Fruit fly (Drosophila melanogaster) whole organism, adult: ENCODE measurements around the gene Ada2b.

Experiments
- CG11617 ChIP-seq: fragments of 200-800 bp; sonication (Bioruptor generic); optimal IDR thresholded peaks from 2 replicates; lab custom pipeline; 2017; ENCODE audit warnings: mild to moderate bottlenecking, missing biosample characterization, missing genetic modification reagents, missing genetic modification characterization
- CG12768 ChIP-seq: fragments of 200-800 bp; sonication (Bioruptor generic); optimal IDR thresholded peaks from 2 replicates; lab custom pipeline; 2017; ENCODE audit warnings: missing biosample characterization, missing genetic modification characterization, mild to moderate bottlenecking, moderate library complexity, missing genetic modification reagents
- CG14711 ChIP-seq: fragments of 200-800 bp; sonication (Bioruptor generic); optimal IDR thresholded peaks from 2 replicates; lab custom pipeline; 2018; ENCODE audit warnings: missing biosample characterization, mild to moderate bottlenecking, missing genetic modification characterization, moderate library complexity
- CG1620 ChIP-seq: fragments of 200-800 bp; sonication (Bioruptor generic); optimal IDR thresholded peaks from 2 replicates; lab custom pipeline; 2016; ENCODE audit warnings: missing biosample characterization, missing genetic modification characterization
- CG33017 ChIP-seq: fragments of 200-800 bp; sonication (Bioruptor generic); optimal IDR thresholded peaks from 2 replicates; lab custom pipeline; 2018; ENCODE audit warnings: missing biosample characterization, mild to moderate bottlenecking, missing genetic modification characterization, moderate library complexity
- CG5204 ChIP-seq: fragments of 200-800 bp; sonication (Bioruptor generic); optimal IDR thresholded peaks from 2 replicates; lab custom pipeline; 2016; ENCODE audit warnings: missing biosample characterization, missing genetic modification characterization
- CG7045 ChIP-seq: fragments of 200-800 bp; sonication (Bioruptor generic); optimal IDR thresholded peaks from 2 replicates; lab custom pipeline; 2017; ENCODE audit warnings: missing biosample characterization, mild to moderate bottlenecking, missing genetic modification characterization
- CG7101 ChIP-seq: fragments of 200-800 bp; sonication (Bioruptor generic); optimal IDR thresholded peaks from 2 replicates; lab custom pipeline; 2018; ENCODE audit warnings: missing biosample characterization, mild to moderate bottlenecking, missing genetic modification characterization, moderate library complexity
- Clk ChIP-seq: fragments of 200-800 bp; sonication (Bioruptor generic); optimal IDR thresholded peaks from 2 replicates; lab custom pipeline; 2017; ENCODE audit warnings: missing biosample characterization, missing genetic modification characterization
- Crg-1 ChIP-seq: fragments of 200-800 bp; sonication (Bioruptor generic); optimal IDR thresholded peaks from 2 replicates; lab custom pipeline; 2016; ENCODE audit warnings: missing biosample characterization, missing genetic modification characterization
- Hr96 ChIP-seq: fragments of 200-800 bp; sonication (Bioruptor generic); optimal IDR thresholded peaks from 2 replicates; lab custom pipeline; 2016; ENCODE audit warnings: missing biosample characterization, missing genetic modification characterization
- Mnt ChIP-seq: fragments of 200-800 bp; sonication (Bioruptor generic); optimal IDR thresholded peaks from 2 replicates; lab custom pipeline; 2016; ENCODE audit warnings: missing biosample characterization, mild to moderate bottlenecking, missing genetic modification characterization
- bab1 ChIP-seq: fragments of 200-800 bp; sonication (Bioruptor generic); optimal IDR thresholded peaks from 3 replicates; lab custom pipeline; 2019; ENCODE audit warnings: missing biosample characterization, mild to moderate bottlenecking, missing genetic modification characterization, moderate library complexity
- cic ChIP-seq: fragments of 200-800 bp; sonication (Bioruptor generic); optimal IDR thresholded peaks from 2 replicates; lab custom pipeline; 2017; ENCODE audit warnings: missing biosample characterization, mild to moderate bottlenecking, missing genetic modification characterization, moderate library complexity
- cnc ChIP-seq, 2 experiments: fragments of >200 bp; optimal IDR thresholded peaks; 2 replicates each; lab custom pipeline; 2017
- kay ChIP-seq: fragments of 200-800 bp; sonication (Bioruptor generic); peaks from one replicate; lab custom pipeline; 2016; ENCODE audit warnings: missing biosample characterization, missing genetic modification characterization, borderline replicate concordance
- ovo ChIP-seq: fragments of 200-800 bp; sonication (Bioruptor generic); optimal IDR thresholded peaks from 2 replicates; lab custom pipeline; 2016; ENCODE audit warnings: missing biosample characterization, missing genetic modification characterization
- pad ChIP-seq: fragments of 200-800 bp; sonication (Bioruptor generic); optimal IDR thresholded peaks from 3 replicates; lab custom pipeline; 2017; ENCODE audit warnings: missing biosample characterization, missing genetic modification characterization, mild to moderate bottlenecking, moderate library complexity, missing genetic modification reagents
- tj ChIP-seq: fragments of 200-800 bp; sonication (Bioruptor generic); optimal IDR thresholded peaks from 3 replicates; lab custom pipeline; 2017; ENCODE audit warnings: missing biosample characterization, mild to moderate bottlenecking, missing genetic modification characterization, moderate library complexity
- toe ChIP-seq: fragments of 200-800 bp; sonication (Bioruptor generic); optimal IDR thresholded peaks from 2 replicates; lab custom pipeline; 2016; ENCODE audit warnings: missing biosample characterization, missing genetic modification characterization

The Ada2b gene

DNA sequence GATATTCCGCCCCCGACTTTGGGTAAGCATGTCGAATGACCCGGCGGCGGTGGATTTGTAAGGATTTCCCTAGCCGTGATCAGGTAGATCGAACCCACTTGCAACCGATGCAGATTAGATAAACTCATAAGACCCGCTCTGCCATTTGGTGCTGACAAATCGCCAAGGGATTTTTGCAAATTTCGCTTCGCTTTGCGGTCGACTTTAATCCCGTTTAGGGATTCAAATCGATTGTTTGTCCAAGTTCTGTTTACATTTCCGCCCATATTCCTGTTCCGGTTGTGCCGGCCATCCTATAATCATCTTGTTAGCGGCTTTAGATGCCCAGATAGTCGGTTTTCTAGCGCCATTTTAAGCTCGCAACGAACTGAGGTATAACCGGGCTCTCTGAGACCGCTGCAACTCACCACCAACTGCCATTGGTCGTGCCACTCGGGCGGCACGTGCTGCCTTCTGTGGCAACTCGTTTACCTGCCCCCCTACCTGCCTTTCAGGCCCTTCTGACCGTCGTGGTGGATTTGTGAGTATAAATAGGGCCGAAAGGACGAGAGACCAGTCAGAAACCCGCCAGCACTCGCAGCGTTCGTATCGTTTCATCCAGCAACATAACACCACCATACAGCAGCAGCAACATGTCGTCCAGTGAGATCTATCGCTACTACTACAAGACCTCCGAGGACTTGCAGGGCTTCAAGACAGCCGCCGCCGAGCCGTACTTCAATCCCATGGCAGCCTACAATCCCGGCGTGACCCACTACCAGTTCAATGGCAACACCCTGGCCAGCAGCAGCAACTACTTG lies 37.4 kb upstream of the Ada2b start, which contains the start of gene ato:
Gene ato (plus strand): TSS at position 559 of the 800 bp plus-strand sequence.
- TF ChIP-seq bab1: no peak
- no peak for TF ChIP-seq ovo (GFP tag; lab: Kevin White, UChicago)
- TF ChIP-seq kay (GFP tag; lab: Kevin White, UChicago): no peak
- no peak for TF ChIP-seq CG1620
- no peak for TF ChIP-seq CG12768 (GFP tag; lab: Kevin White, UChicago)
- no peak for TF ChIP-seq CG5204 (GFP tag; lab: Kevin White, UChicago)
- TF ChIP-seq toe (GFP tag; lab: Kevin White, UChicago): no peak
- no peak for TF ChIP-seq Crg-1 (GFP tag; lab: Kevin White, UChicago)
- TF ChIP-seq CG11617 (GFP tag; lab: Kevin White, UChicago): no peak
- TF ChIP-seq cnc (optimal IDR thresholded peaks at IDR 0.05; lab: Kevin White, UChicago): no peak

DNA sequence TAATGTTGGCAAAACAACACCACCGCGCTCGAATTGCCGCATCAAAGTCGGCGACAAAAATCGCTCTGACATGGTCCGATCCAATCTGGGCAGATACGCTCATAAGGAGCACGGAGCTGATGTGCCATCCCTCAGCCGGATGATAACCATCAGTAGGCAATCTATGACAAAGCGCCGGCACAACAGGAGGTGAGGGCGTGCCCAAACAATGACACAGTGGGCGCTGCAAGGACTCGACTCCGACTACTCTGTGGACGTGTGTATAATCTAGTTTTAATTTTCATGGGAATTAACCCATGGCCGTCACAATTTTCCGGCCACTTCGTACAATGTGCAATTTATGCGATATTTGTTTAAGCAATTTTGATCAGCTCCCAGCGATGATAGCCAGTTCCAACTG lies 34.7 kb upstream of the Ada2b start:
- no peak for TF ChIP-seq kay (GFP tag; lab: Kevin White, UChicago)

DNA sequence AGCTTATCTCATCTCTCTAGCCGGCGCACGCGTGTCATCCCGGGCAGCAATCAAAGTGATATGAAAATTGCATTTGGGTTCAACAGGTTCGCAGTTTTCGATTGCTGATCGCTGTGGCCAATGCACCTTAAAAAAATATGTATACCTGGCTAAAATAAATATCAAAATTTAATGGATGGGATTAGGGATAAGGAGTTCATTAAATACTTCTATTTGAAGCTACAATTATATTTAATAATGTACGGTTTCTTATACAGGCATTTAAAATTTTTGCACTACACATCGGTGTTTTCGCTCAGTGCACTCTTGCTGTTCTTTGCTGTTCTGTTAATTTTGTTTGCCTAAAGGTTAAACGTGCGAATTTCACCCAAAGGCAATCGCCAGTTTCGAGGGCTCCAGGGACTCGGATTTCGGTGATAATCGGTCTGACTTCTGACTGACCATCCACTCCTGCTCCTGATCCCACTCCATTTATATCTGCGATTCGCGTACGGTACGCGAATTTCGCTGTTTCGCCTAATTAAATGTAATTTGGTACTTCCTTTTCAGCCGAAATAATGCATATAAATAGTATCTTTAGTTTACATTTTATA lies 32.4 kb upstream of the Ada2b start:
- TF ChIP-seq CG1620: no peak
- TF ChIP-seq Clk (GFP tag; lab: Kevin White, UChicago): no peak
- TF ChIP-seq Mnt: no peak
- no peak for TF ChIP-seq CG5204 (GFP tag; lab: Kevin White, UChicago)
- TF ChIP-seq tj (GFP tag; lab: Kevin White, UChicago): no peak
- TF ChIP-seq CG7101 (tag; lab: Kevin White, UChicago): no peak
- no peak for TF ChIP-seq bab1
- no peak for TF ChIP-seq CG12768 (GFP tag; lab: Kevin White, UChicago)
- TF ChIP-seq Hr96 (GFP tag; lab: Kevin White, UChicago): no peak
- TF ChIP-seq cnc (optimal IDR thresholded peaks at IDR 0.05; lab: Kevin White, UChicago): no peak
- TF ChIP-seq toe (GFP tag; lab: Kevin White, UChicago): no peak
- TF ChIP-seq CG11617 (GFP tag; lab: Kevin White, UChicago): no peak
- TF ChIP-seq CG7045 (GFP tag; lab: Kevin White, UChicago): no peak

DNA sequence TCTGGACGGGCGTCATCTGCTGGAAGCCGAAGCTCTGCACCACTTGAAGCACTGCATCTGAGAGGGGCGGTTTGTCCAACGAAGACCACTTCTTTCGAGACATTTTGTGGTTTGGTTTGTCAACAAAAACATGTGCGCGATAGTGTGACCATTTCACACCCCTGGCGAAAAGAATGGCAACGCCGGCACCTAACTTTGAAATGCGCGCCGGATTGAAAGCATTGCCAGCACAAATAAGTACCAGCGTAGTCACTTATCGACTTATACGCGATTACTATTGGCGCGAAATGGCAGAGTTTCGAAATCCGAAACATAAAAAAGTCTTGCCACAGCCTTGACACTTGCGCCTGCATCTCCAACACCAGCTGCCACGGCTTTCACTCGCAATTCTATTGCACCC lies 29.4 kb upstream of the Ada2b start, which contains the start of gene CG9630:
Gene CG9630 (minus strand): TSS at position 157 of the 400 bp plus-strand sequence.
- TF ChIP-seq CG14711 (tag; lab: Kevin White, UChicago): no peak
- TF ChIP-seq Mnt: peak; percentile 100
- TF ChIP-seq cic: no peak
- no peak for TF ChIP-seq CG1620
- TF ChIP-seq bab1: peak; percentile 56
- TF ChIP-seq CG11617 (GFP tag; lab: Kevin White, UChicago): no peak
- TF ChIP-seq tj (GFP tag; lab: Kevin White, UChicago): no peak
- no peak for TF ChIP-seq CG33017
- TF ChIP-seq CG12768 (GFP tag; lab: Kevin White, UChicago): no peak
- peak; percentile 4 for TF ChIP-seq CG7101 (tag; lab: Kevin White, UChicago)
- TF ChIP-seq cnc (optimal IDR thresholded peaks at IDR 0.05; lab: Kevin White, UChicago): no peak
- TF ChIP-seq toe (GFP tag; lab: Kevin White, UChicago): no peak
- TF ChIP-seq CG7045 (GFP tag; lab: Kevin White, UChicago): no peak
- no peak for TF ChIP-seq pad (GFP tag; lab: Kevin White, UChicago)
- no peak for TF ChIP-seq CG5204 (GFP tag; lab: Kevin White, UChicago)
- no peak for TF ChIP-seq Crg-1 (GFP tag; lab: Kevin White, UChicago)
- no peak for TF ChIP-seq ovo (GFP tag; lab: Kevin White, UChicago)
- TF ChIP-seq Hr96 (GFP tag; lab: Kevin White, UChicago): no peak
- TF ChIP-seq kay (GFP tag; lab: Kevin White, UChicago): no peak
- TF ChIP-seq Clk (GFP tag; lab: Kevin White, UChicago): no peak

DNA sequence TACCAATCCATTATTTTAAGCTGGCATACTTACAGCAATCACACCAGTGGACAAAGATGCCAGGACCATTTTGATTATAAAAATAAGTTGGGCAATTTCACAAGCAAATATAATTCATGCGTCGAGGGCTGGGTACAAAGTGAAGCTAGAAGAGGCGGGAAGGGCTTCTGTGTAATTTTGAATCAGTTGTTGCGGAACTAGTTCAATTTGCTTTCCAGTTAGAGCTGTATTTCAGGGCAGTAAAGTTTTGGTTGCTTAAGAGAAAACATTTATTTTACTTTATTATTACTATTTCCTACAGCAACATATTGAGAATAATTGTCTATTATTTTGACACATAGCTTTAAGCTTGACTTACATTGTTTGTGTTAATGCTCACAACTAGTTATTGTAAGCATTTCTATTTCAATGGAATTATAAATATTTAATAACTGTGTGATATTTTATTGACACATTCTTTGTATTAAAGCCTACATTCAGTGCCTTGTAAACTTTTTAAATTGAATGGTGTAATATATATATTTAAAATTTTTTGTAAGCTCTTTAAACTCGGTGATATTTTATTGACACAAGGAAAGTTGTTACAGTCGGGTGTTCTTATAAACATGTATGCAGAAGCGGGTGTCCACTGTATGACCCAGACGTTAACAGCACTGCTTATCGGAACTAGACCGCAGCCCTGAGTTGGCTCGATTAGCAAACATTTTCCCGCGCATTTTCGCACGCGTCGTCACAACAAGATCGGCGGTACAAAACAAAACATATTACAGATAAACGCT lies 24.2 kb upstream of the Ada2b start, which contains the start of the genes RPA1 and Mcm2:
Gene RPA1 (minus strand): TSS at position 150 of the 779 bp plus-strand sequence.
Gene Mcm2 (plus strand): TSS at position 669 of the 779 bp plus-strand sequence.
- TF ChIP-seq toe (GFP tag; lab: Kevin White, UChicago) (peak; percentile 79), CG12768 (GFP tag; lab: Kevin White, UChicago) (peak; percentile 86), bab1 (peak; percentile 51), CG1620 (peak; percentile 68), Clk (GFP tag; lab: Kevin White, UChicago) (no peak), Crg-1 (GFP tag; lab: Kevin White, UChicago) (peak; percentile 44), Hr96 (GFP tag; lab: Kevin White, UChicago) (peak; percentile 47), cic (no peak), ovo (GFP tag; lab: Kevin White, UChicago) (peak; percentile 64), CG5204 (GFP tag; lab: Kevin White, UChicago) (peak; percentile 69), kay (GFP tag; lab: Kevin White, UChicago) (no peak), pad (GFP tag; lab: Kevin White, UChicago) (peak; percentile 68), CG11617 (GFP tag; lab: Kevin White, UChicago) (peak; percentile 84), CG33017 (peak; percentile 73), Mnt (peak; percentile 63), tj (GFP tag; lab: Kevin White, UChicago) (peak; percentile 53), CG7045 (GFP tag; lab: Kevin White, UChicago) (peak; percentile 70), CG7101 (tag; lab: Kevin White, UChicago) (peak; percentile 77), cnc (optimal IDR thresholded peaks at IDR 0.05; lab: Kevin White, UChicago) (no peak), CG14711 (tag; lab: Kevin White, UChicago) (peak; percentile 66)
